Worm (Caenorhabditis elegans): ENCODE results near the gene T28H10.2.

- TF ChIP-seq ztf-29 (GFP tag; IDR thresholded peaks at IDR 0.05) (no peak), T22C8.4 (GFP tag; IDR thresholded peaks at IDR 0.05) (no peak), flt-1 (GFP tag; IDR thresholded peaks at IDR 0.05) (no peak), ztf-23 (GFP tag; IDR thresholded peaks at IDR 0.05) (no peak), cog-1 (tag; optimal IDR thresholded peaks at IDR 0.05) (no peak), klf-2 (GFP tag; conservative IDR thresholded peaks at IDR 0.05) (no peak), med-1 (GFP tag; optimal IDR thresholded peaks at IDR 0.05; ENCODE audit: insufficient read depth) (no peak)
Measured at ce11 chrV:12530129-12530528, 17.4 kb upstream of the T28H10.2 start.
